Fruit fly (Drosophila melanogaster) whole organism, wandering third instar larva: ENCODE measurements around the gene CG16986.

Experiments used
- Abd-B ChIP-seq: fragments of >200 bp; optimal IDR thresholded peaks from 2 replicates; lab custom pipeline; 2017; ENCODE audit warnings: missing biosample characterization, missing genetic modification characterization
- CG32264 ChIP-seq: fragments of 200-800 bp; sonication (Bioruptor generic); optimal IDR thresholded peaks from 2 replicates; lab custom pipeline; 2016; ENCODE audit warnings: missing biosample characterization, missing genetic modification characterization
- CG9705 ChIP-seq: fragments of 200-800 bp; sonication (Bioruptor generic); optimal IDR thresholded peaks from 2 replicates; lab custom pipeline; 2018; ENCODE audit warnings: missing biosample characterization, mild to moderate bottlenecking, missing genetic modification characterization
- Dfd ChIP-seq: fragments of >200 bp; optimal IDR thresholded peaks from 2 replicates; lab custom pipeline; 2017; ENCODE audit warnings: missing biosample characterization, missing genetic modification characterization
- Dif ChIP-seq: fragments of 200-275, 200-300 bp; sonication (Bioruptor generic); optimal IDR thresholded peaks from 2 replicates; lab custom pipeline; 2018; ENCODE audit warnings: missing biosample characterization, missing genetic modification characterization; ENCODE audit not compliant: partially characterized antibody
- GATAd ChIP-seq: sonication (Bioruptor generic); optimal IDR thresholded peaks from 2 replicates; lab custom pipeline; 2016; ENCODE audit warnings: missing biosample characterization, missing genetic modification characterization
- HLH106 ChIP-seq: fragments of 200-800 bp; optimal IDR thresholded peaks from 3 replicates; lab custom pipeline; 2019; ENCODE audit warnings: missing biosample characterization, mild to moderate bottlenecking, missing genetic modification characterization, moderate library complexity
- Hnf4 ChIP-seq: fragments of 200-800 bp; sonication (Bioruptor generic); optimal IDR thresholded peaks from 2 replicates; lab custom pipeline; 2016; ENCODE audit warnings: missing biosample characterization, mild to moderate bottlenecking, missing genetic modification characterization
- Hr78 ChIP-seq: fragments of >200 bp; optimal IDR thresholded peaks from 2 replicates; lab custom pipeline; 2017; ENCODE audit warnings: missing biosample characterization, missing genetic modification characterization
- Hr83 ChIP-seq: fragments of 200-300 bp; sonication (Bioruptor generic); optimal IDR thresholded peaks from 2 replicates; lab custom pipeline; 2016; ENCODE audit warnings: missing biosample characterization, mild to moderate bottlenecking, missing genetic modification characterization, moderate library complexity; ENCODE audit not compliant: poor library complexity, severe bottlenecking
- Jra ChIP-seq: sonication (Bioruptor generic); optimal IDR thresholded peaks from 2 replicates; lab custom pipeline; 2016; ENCODE audit warnings: missing biosample characterization, missing genetic modification characterization
- Mio ChIP-seq: sonication (Bioruptor generic); optimal IDR thresholded peaks from 2 replicates; lab custom pipeline; 2016; ENCODE audit warnings: missing biosample characterization, missing genetic modification characterization
- Myc ChIP-seq: fragments of >200 bp; optimal IDR thresholded peaks from 2 replicates; lab custom pipeline; 2017
- N ChIP-seq: fragments of >200 bp; optimal IDR thresholded peaks from 2 replicates; lab custom pipeline; 2018; ENCODE audit warnings: missing biosample characterization, missing external identifiers, missing genetic modification characterization
- Rel ChIP-seq, 2 experiments: fragments of 200-800 bp; sonication (Bioruptor generic) in 1 of 2; optimal IDR thresholded peaks; 2 replicates in 1 of 2; 3 replicates in 1 of 2; lab custom pipeline; 2016 to 2019; ENCODE audit warnings: mild to moderate bottlenecking in 2 of 2, missing biosample characterization in 2 of 2, missing genetic modification characterization in 2 of 2, moderate library complexity in 1 of 2
- Sp1 ChIP-seq: fragments of 200-800 bp; sonication (Bioruptor generic); optimal IDR thresholded peaks from 3 replicates; lab custom pipeline; 2019; ENCODE audit warnings: missing biosample characterization, mild to moderate bottlenecking, missing genetic modification characterization, moderate library complexity
- br ChIP-seq: fragments of 200-800 bp; sonication (Bioruptor generic); optimal IDR thresholded peaks from 2 replicates; lab custom pipeline; 2016; ENCODE audit warnings: missing biosample characterization, missing genetic modification characterization
- brk ChIP-seq: fragments of 200-800 bp; sonication (Bioruptor generic); optimal IDR thresholded peaks from 2 replicates; lab custom pipeline; 2016; ENCODE audit warnings: missing biosample characterization, mild to moderate bottlenecking, missing genetic modification characterization
- dmrt93B ChIP-seq: fragments of 200-800 bp; sonication (Bioruptor generic); optimal IDR thresholded peaks from 2 replicates; lab custom pipeline; 2018; ENCODE audit warnings: missing biosample characterization, mild to moderate bottlenecking, missing genetic modification characterization
- dsf ChIP-seq: sonication (Bioruptor generic); optimal IDR thresholded peaks from 2 replicates; lab custom pipeline; 2016; ENCODE audit warnings: missing biosample characterization, missing genetic modification characterization, borderline replicate concordance
- ey ChIP-seq: fragments of 200-800 bp; sonication (Bioruptor generic); optimal IDR thresholded peaks from 2 replicates; lab custom pipeline; 2016; ENCODE audit warnings: missing biosample characterization, missing genetic modification characterization
- foxo ChIP-seq, 2 experiments: fragments of 200-800 bp; sonication (Bioruptor generic); optimal IDR thresholded peaks; 2 replicates in 1 of 2; 3 replicates in 1 of 2; lab custom pipeline; 2016 to 2017; ENCODE audit warnings: missing biosample characterization in 2 of 2, missing genetic modification characterization in 2 of 2
- fru ChIP-seq: fragments of 200-800 bp; sonication (Bioruptor generic); optimal IDR thresholded peaks from 3 replicates; lab custom pipeline; 2016; ENCODE audit warnings: missing biosample characterization, mild to moderate bottlenecking, missing genetic modification characterization
- h ChIP-seq: fragments of 200-800 bp; sonication (Bioruptor generic); optimal IDR thresholded peaks from 3 replicates; lab custom pipeline; 2016; ENCODE audit warnings: missing biosample characterization, mild to moderate bottlenecking, missing genetic modification characterization
- jim ChIP-seq: fragments of 175-275, 200-325 bp; sonication (Bioruptor generic); optimal IDR thresholded peaks from 2 replicates; lab custom pipeline; 2016; ENCODE audit warnings: missing biosample characterization, mild to moderate bottlenecking, missing genetic modification characterization
- lola ChIP-seq: fragments of >200 bp; optimal IDR thresholded peaks from 2 replicates; lab custom pipeline; 2017; ENCODE audit warnings: missing biosample characterization, missing genetic modification characterization
- pan ChIP-seq: fragments of >200 bp; optimal IDR thresholded peaks from 2 replicates; lab custom pipeline; 2017
- rgr ChIP-seq: fragments of 200-800 bp; sonication (Bioruptor generic); optimal IDR thresholded peaks from 3 replicates; lab custom pipeline; 2016; ENCODE audit warnings: missing biosample characterization, mild to moderate bottlenecking, missing genetic modification characterization
- sage ChIP-seq: fragments of 200-800 bp; sonication (Bioruptor generic); optimal IDR thresholded peaks from 2 replicates; lab custom pipeline; 2016; ENCODE audit warnings: missing biosample characterization, mild to moderate bottlenecking, missing genetic modification characterization
- sv ChIP-seq: fragments of 200-800 bp; sonication (Bioruptor generic); optimal IDR thresholded peaks from 3 replicates; lab custom pipeline; 2016; ENCODE audit warnings: missing biosample characterization, missing genetic modification characterization
- tai ChIP-seq: sonication (Bioruptor generic); optimal IDR thresholded peaks from 2 replicates; lab custom pipeline; 2016; ENCODE audit warnings: missing biosample characterization, missing genetic modification characterization
- usp ChIP-seq: fragments of >200 bp; optimal IDR thresholded peaks from 2 replicates; lab custom pipeline; 2017; ENCODE audit warnings: missing biosample characterization, missing genetic modification characterization
- woc ChIP-seq: sonication (Bioruptor generic); optimal IDR thresholded peaks from 2 replicates; lab custom pipeline; 2016; ENCODE audit warnings: missing biosample characterization, mild to moderate bottlenecking, missing genetic modification characterization

Gene CG16986

DNA sequence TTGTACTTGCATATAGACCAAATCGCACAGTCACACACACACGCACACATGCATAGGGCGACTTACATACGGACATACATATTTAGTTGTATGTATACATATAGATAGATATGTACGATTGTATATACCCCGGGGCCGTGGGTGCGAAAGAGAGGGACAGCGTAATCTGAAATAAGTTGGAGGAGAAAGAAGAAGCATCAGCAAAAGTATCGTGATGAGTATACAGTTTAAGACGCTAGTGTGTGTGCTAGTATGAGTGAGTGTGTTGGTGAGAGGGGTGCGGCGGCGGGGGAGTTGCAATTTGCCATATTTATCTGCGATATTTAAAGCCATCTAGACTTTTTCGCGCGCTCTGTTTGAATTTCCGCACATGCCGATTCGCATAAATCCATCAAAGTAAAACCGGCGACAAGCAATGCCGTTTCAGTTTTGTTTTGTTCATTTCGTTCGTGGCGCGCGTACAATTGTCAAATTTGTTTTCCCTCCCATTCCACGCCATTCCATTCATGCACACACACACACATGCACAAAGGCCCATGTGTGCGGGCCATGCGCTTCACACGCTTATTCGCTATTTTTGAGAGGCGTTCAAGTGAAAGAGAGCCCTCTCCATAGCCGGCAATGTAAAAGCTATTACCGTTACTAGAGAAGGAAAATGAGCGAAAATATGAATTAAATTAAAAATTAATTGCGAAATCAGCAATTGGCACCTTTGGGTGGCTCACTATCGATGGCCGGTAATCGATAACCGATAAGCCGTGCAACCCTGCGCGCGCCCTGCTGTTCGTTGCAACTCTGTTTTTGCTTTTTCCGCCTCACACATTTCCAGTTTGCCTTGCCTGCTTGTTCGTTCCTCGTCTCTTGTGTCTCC, 35.0 kb downstream of the CG16986 start (continued):
- TF ChIP-seq CG9705 (GFP tag; lab: Kevin White, UChicago): peak; percentile 86
- peak; percentile 83 for TF ChIP-seq dmrt93B (GFP tag; lab: Kevin White, UChicago)
- peak; percentile 44 for TF ChIP-seq woc
- peak; percentile 89 for TF ChIP-seq br (GFP tag; lab: Kevin White, UChicago)
- TF ChIP-seq Myc: peak; percentile 62

dm6 chr3L:2636023-2636968, 36.2 kb downstream of the CG16986 start:
- TF ChIP-seq foxo (GFP tag; optimal IDR thresholded peaks at IDR 0.05; lab: Kevin White, UChicago): peak in 1 of 2 experiments; percentile 30
- TF ChIP-seq sage: peak; percentile 41
- peak; percentile 37 for TF ChIP-seq rgr (GFP tag; lab: Kevin White, UChicago)
- TF ChIP-seq h (GFP tag; lab: Kevin White, UChicago): peak; percentile 4
- no peak for TF ChIP-seq Sp1 (GFP tag; lab: Kevin White, UChicago)
- no peak for TF ChIP-seq pan (lab: Kevin White, UChicago)
- TF ChIP-seq Mio (GFP tag; lab: Kevin White, UChicago): no peak
- TF ChIP-seq jim (GFP tag; lab: Kevin White, UChicago): peak; percentile 87
- TF ChIP-seq sv (GFP tag; lab: Kevin White, UChicago): no peak
- peak; percentile 60 for TF ChIP-seq N (GFP tag; lab: Kevin White, UChicago)
- TF ChIP-seq, all 38 proteins: peak for 6

DNA sequence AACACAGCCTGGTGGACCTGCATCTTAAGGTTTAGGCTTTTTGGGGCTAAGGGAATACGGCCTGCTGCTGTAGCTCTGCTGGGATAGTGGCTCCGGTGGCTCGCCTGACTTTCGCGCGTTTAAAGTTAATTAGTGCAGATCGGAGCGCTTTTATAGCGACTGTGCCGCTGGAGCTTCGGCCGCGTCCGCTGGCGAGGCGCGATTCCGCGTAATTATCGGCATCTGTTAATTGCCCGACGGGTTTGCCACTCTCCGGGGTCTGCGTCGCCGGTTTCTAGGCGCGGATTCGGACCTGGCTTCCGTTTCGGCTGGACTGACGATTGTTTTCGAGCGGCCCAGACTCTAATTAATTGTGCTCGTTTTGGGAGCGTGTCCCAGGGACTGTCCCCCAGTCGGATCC, 43.2 kb downstream of the CG16986 start, which contains the start of gene CG14949:
TSS of gene CG14949 (minus strand) at position 101 of the 400 bp plus-strand sequence.
- TF ChIP-seq sage (no peak), Jra (no peak), Dif (GFP tag; lab: Kevin White, UChicago) (no peak), lola (GFP tag; lab: Kevin White, UChicago) (no peak), sv (GFP tag; lab: Kevin White, UChicago) (no peak), fru (GFP tag; lab: Kevin White, UChicago) (no peak), h (GFP tag; lab: Kevin White, UChicago) (no peak), woc (no peak), pan (lab: Kevin White, UChicago) (no peak), GATAd (GFP tag; lab: Kevin White, UChicago) (no peak), CG9705 (GFP tag; lab: Kevin White, UChicago) (no peak)
- TF ChIP-seq, all 38 proteins: peak for 0

DNA sequence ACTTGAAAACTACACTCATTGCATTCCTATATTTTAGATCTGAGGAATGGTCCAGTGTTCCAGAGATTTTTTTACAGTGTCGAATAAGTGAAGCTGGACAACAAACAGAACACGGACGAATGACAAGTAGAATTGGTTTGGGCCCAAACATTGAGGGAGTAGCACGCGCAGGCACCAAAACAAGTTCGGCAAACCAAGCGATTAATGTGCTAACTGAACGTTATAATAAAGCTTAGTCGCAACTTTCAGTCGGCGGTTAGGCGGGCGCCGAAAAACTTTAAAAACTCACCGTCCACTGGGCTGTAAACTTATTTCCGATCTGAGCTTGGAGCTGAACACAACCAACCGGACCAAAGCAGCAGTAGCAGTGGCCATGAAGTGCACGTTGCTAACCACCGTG, 44.9 kb downstream of the CG16986 start, which contains the start of gene CG1143:
TSS of gene CG1143 (plus strand) at position 301 of the 400 bp plus-strand sequence.
- TF ChIP-seq ey (GFP tag; lab: Kevin White, UChicago): no peak
- no peak for TF ChIP-seq Dif (GFP tag; lab: Kevin White, UChicago)

DNA sequence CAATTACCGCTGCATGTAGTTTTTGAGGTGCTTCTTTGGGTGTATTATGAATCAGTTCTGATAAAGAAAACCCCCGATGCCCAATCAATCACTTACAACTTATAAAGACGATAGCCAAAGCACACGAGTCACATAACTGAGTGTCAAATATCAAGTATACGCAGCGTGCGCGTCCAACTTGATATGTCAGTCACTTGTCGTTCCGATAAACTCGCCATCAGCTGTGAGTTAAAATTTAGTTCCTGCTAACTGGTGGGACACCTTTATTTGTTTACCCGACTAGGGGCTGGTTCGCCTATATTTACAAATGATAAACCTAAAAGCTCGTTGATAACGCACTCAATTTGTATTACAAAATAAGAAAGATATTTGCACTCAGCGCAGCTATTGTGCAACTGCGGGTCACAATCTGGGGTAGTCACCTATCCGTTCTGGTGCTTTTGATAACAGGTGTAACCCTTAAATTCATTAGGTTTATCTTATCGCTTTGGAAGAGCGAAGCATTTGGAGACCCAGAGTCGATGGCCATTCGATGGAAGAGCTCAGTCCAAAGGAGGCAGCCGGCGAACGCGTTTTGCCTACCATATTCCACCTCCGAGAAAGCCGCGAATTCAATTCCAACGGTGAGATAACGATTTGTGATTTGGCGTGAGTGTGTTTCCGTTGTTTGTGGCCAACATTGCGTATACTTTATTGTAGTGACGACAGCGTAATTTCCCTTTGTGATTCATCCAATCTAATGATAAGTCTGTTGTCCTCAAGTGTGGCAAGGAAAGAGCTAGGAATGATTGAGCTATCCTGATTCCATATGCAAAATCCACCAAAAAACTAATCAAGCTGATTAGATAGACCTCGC, 47.6 kb downstream of the CG16986 start, which contains the start of gene CG1246:
TSS of gene CG1246 (plus strand) at position 526 of the 856 bp plus-strand sequence.
- peak; percentile 4 for TF ChIP-seq rgr (GFP tag; lab: Kevin White, UChicago)
- no peak for TF ChIP-seq sv (GFP tag; lab: Kevin White, UChicago)
- TF ChIP-seq Hnf4 (GFP tag; lab: Kevin White, UChicago): no peak
- no peak for TF ChIP-seq usp (GFP tag; lab: Kevin White, UChicago)
- TF ChIP-seq Jra: peak; percentile 17
- TF ChIP-seq Abd-B (GFP tag; lab: Kevin White, UChicago): no peak
- no peak for TF ChIP-seq CG32264 (GFP tag; lab: Kevin White, UChicago)
- no peak for TF ChIP-seq Hr83 (GFP tag; lab: Kevin White, UChicago)
- TF ChIP-seq Sp1 (GFP tag; lab: Kevin White, UChicago): no peak
- TF ChIP-seq ey (GFP tag; lab: Kevin White, UChicago): no peak
- no peak for TF ChIP-seq Dfd
- no peak for TF ChIP-seq br (GFP tag; lab: Kevin White, UChicago)
- no peak for TF ChIP-seq dsf (GFP tag; lab: Kevin White, UChicago)
- no peak for TF ChIP-seq jim (GFP tag; lab: Kevin White, UChicago)
- no peak for TF ChIP-seq Mio (GFP tag; lab: Kevin White, UChicago)
- no peak for TF ChIP-seq Myc
- TF ChIP-seq foxo (GFP tag; optimal IDR thresholded peaks at IDR 0.05; lab: Kevin White, UChicago): no peak
- TF ChIP-seq fru (GFP tag; lab: Kevin White, UChicago): no peak
- peak; percentile 41 for TF ChIP-seq h (GFP tag; lab: Kevin White, UChicago)
- no peak for TF ChIP-seq Rel (GFP tag; optimal IDR thresholded peaks at IDR 0.05; lab: Kevin White, UChicago)
- TF ChIP-seq Rel (tag; optimal IDR thresholded peaks at IDR 0.05; lab: Kevin White, UChicago): peak; percentile 56
- no peak for TF ChIP-seq pan (lab: Kevin White, UChicago)
- TF ChIP-seq Hr78 (GFP tag; lab: Kevin White, UChicago): no peak
- TF ChIP-seq brk (GFP tag; lab: Kevin White, UChicago): no peak
- no peak for TF ChIP-seq tai (GFP tag; lab: Kevin White, UChicago)
- TF ChIP-seq HLH106 (tag; lab: Kevin White, UChicago): no peak
- no peak for TF ChIP-seq lola (GFP tag; lab: Kevin White, UChicago)
- no peak for TF ChIP-seq woc
- TF ChIP-seq N (GFP tag; lab: Kevin White, UChicago): no peak
